Fruit fly (Drosophila melanogaster) whole organism, embryonic: ENCODE results near the gene Tsf1.
A peak's percentile ranks its signal among the peaks of the same experiment; 100 is the strongest.

Experiments used
- Abd-B ChIP-seq: fragments of 200-800 bp; sonication (Bioruptor generic); optimal IDR thresholded peaks from 2 replicates; lab custom pipeline; 2018; ENCODE audit warnings: missing biosample characterization, mild to moderate bottlenecking, missing genetic modification characterization, moderate library complexity
- Atf3 ChIP-seq: fragments of 200-800 bp; sonication (Bioruptor generic); optimal IDR thresholded peaks from 3 replicates; lab custom pipeline; 2016; ENCODE audit warnings: missing biosample characterization, missing genetic modification characterization
- B-H2 ChIP-seq: fragments of 200-800 bp; sonication (Bioruptor generic); optimal IDR thresholded peaks from 2 replicates; lab custom pipeline; 2018; ENCODE audit warnings: missing biosample characterization, mild to moderate bottlenecking, missing genetic modification characterization
- Bdp1 ChIP-seq: fragments of 200-800 bp; sonication (Bioruptor generic); optimal IDR thresholded peaks from 3 replicates; lab custom pipeline; 2016; ENCODE audit warnings: missing biosample characterization, missing genetic modification characterization
- CG10366 ChIP-seq: fragments of 200-800 bp; sonication (Bioruptor generic); IDR thresholded peaks from 2 replicates; pipeline ENCODE4 v1.3.6; 2022; ENCODE audit warnings: missing biosample characterization, missing genetic modification characterization
- CG10543 ChIP-seq: fragments of 200-800 bp; sonication (Bioruptor generic); optimal IDR thresholded peaks from 3 replicates; lab custom pipeline; 2017; ENCODE audit warnings: missing biosample characterization, mild to moderate bottlenecking, missing genetic modification characterization, moderate library complexity
- CG11085 ChIP-seq: fragments of 200-800 bp; sonication (Bioruptor generic); IDR thresholded peaks from 2 replicates; pipeline ENCODE4 v1.3.6; 2022; ENCODE audit warnings: missing biosample characterization, missing genetic modification characterization
- CG12104 ChIP-seq: fragments of 200-800 bp; sonication (Bioruptor generic); optimal IDR thresholded peaks from 3 replicates; lab custom pipeline; 2016; ENCODE audit warnings: missing biosample characterization, missing genetic modification characterization
- CG12155 ChIP-seq: fragments of 200-800 bp; sonication (Bioruptor generic); optimal IDR thresholded peaks from 3 replicates; lab custom pipeline; 2016; ENCODE audit warnings: missing biosample characterization, missing genetic modification characterization
- CG12659 ChIP-seq: fragments of 200-800 bp; sonication (Bioruptor generic); optimal IDR thresholded peaks from 3 replicates; lab custom pipeline; 2017; ENCODE audit warnings: mild to moderate bottlenecking, missing biosample characterization, missing genetic modification reagents, missing genetic modification characterization
- CG12744 ChIP-seq: fragments of 200-800 bp; sonication (Bioruptor generic); optimal IDR thresholded peaks from 2 replicates; lab custom pipeline; 2016; ENCODE audit warnings: missing biosample characterization, missing genetic modification characterization
- CG14710 ChIP-seq: fragments of 200-800 bp; sonication (Bioruptor generic); optimal IDR thresholded peaks from 3 replicates; lab custom pipeline; 2019; ENCODE audit warnings: missing biosample characterization, mild to moderate bottlenecking, missing genetic modification characterization, moderate library complexity
- CG15601 ChIP-seq: fragments of 200-800 bp; sonication (Bioruptor generic); optimal IDR thresholded peaks from 3 replicates; lab custom pipeline; 2019; ENCODE audit warnings: missing biosample characterization, mild to moderate bottlenecking, missing genetic modification characterization, moderate library complexity
- CG1603 ChIP-seq: fragments of 200-800 bp; sonication (Bioruptor generic); optimal IDR thresholded peaks from 2 replicates; lab custom pipeline; 2019; ENCODE audit warnings: missing biosample characterization, mild to moderate bottlenecking, missing genetic modification characterization, moderate library complexity
- CG16863 ChIP-seq: fragments of 200-800 bp; sonication (Bioruptor generic); optimal IDR thresholded peaks from 3 replicates; lab custom pipeline; 2016; ENCODE audit warnings: missing biosample characterization, missing genetic modification characterization
- CG30020 ChIP-seq: fragments of 200-800 bp; optimal IDR thresholded peaks from 2 replicates; lab custom pipeline; 2019; ENCODE audit warnings: missing biosample characterization, mild to moderate bottlenecking, missing genetic modification characterization, moderate library complexity
- CG34422 ChIP-seq: fragments of 200-800 bp; sonication (Bioruptor generic); IDR thresholded peaks from 3 replicates; pipeline ENCODE4 v1.3.6; 2022; ENCODE audit warnings: missing biosample characterization, missing genetic modification characterization
- CG3847 ChIP-seq: fragments of 200-800 bp; sonication (Bioruptor generic); IDR thresholded peaks from 2 replicates; pipeline ENCODE4 v1.3.6; 2022; ENCODE audit warnings: missing biosample characterization, missing genetic modification characterization
- CG4282 ChIP-seq: fragments of 200-800 bp; sonication (Bioruptor generic); optimal IDR thresholded peaks from 2 replicates; lab custom pipeline; 2016; ENCODE audit warnings: missing biosample characterization, missing genetic modification characterization
- CG7786 ChIP-seq: fragments of 200-800 bp; sonication (Bioruptor generic); optimal IDR thresholded peaks from 2 replicates; lab custom pipeline; 2016; ENCODE audit warnings: missing biosample characterization, missing genetic modification characterization
- CG7928 ChIP-seq: fragments of 200-800 bp; sonication (Bioruptor generic); optimal IDR thresholded peaks from 2 replicates; lab custom pipeline; 2017; ENCODE audit warnings: missing biosample characterization, mild to moderate bottlenecking, missing genetic modification characterization
- CG8765 ChIP-seq: fragments of 200-800 bp; sonication (Bioruptor generic); IDR thresholded peaks from 2 replicates; pipeline ENCODE4 v1.3.6; 2022; ENCODE audit warnings: missing biosample characterization, missing genetic modification characterization
- D19A ChIP-seq: fragments of 200-800 bp; optimal IDR thresholded peaks from 3 replicates; lab custom pipeline; 2019; ENCODE audit warnings: missing biosample characterization, mild to moderate bottlenecking, missing genetic modification characterization, moderate library complexity
- Doc3 ChIP-seq: fragments of 200-800 bp; sonication (Bioruptor generic); IDR thresholded peaks from 3 replicates; pipeline ENCODE4 v1.3.6; 2022; ENCODE audit warnings: missing biosample characterization, missing genetic modification characterization; ENCODE audit not compliant: partially characterized antibody
- Dp ChIP-seq: fragments of 200-800 bp; sonication (Bioruptor generic); optimal IDR thresholded peaks from 2 replicates; lab custom pipeline; 2018; ENCODE audit warnings: missing biosample characterization, mild to moderate bottlenecking, missing genetic modification characterization, moderate library complexity
- Drgx ChIP-seq: fragments of 200-800 bp; sonication (Bioruptor generic); IDR thresholded peaks from 2 replicates; pipeline ENCODE4 v1.3.6; 2022; ENCODE audit warnings: missing biosample characterization, missing genetic modification characterization
- Eip74EF ChIP-seq, 2 experiments: fragments of 200-800 bp in 1 of 2; fragments of >200 bp in 1 of 2; sonication (Bioruptor generic) in 1 of 2; optimal IDR thresholded peaks; 2 replicates each; lab custom pipeline; 2017 to 2019; ENCODE audit warnings: missing biosample characterization in 2 of 2, missing genetic modification characterization in 2 of 2, mild to moderate bottlenecking in 1 of 2, moderate library complexity in 1 of 2
- Elba2 ChIP-seq: fragments of 200-800 bp; sonication (Bioruptor generic); optimal IDR thresholded peaks from 3 replicates; lab custom pipeline; 2016; ENCODE audit warnings: missing biosample characterization, missing genetic modification characterization
- Ets97D ChIP-seq: fragments of 200-800 bp; sonication (Bioruptor generic); optimal IDR thresholded peaks from 3 replicates; lab custom pipeline; 2016; ENCODE audit warnings: missing biosample characterization, missing genetic modification characterization
- HmgD ChIP-seq: fragments of 200-800 bp; sonication (Bioruptor generic); optimal IDR thresholded peaks from 3 replicates; lab custom pipeline; 2016; ENCODE audit warnings: missing biosample characterization, missing genetic modification characterization
- MBD-R2 ChIP-seq: fragments of 200-800 bp; sonication (Bioruptor generic); IDR thresholded peaks from 2 replicates; pipeline ENCODE4 v1.3.6; 2022; ENCODE audit warnings: missing biosample characterization, missing genetic modification characterization
- NC2α ChIP-seq: fragments of 200-800 bp; sonication (Bioruptor generic); optimal IDR thresholded peaks from 2 replicates; lab custom pipeline; 2016; ENCODE audit warnings: missing biosample characterization, missing genetic modification characterization
- Neu2 ChIP-seq: fragments of 200-800 bp; sonication (Bioruptor generic); optimal IDR thresholded peaks from 3 replicates; lab custom pipeline; 2016; ENCODE audit warnings: missing biosample characterization, missing genetic modification characterization, borderline replicate concordance
- NfI ChIP-seq: fragments of 200-800 bp; sonication (Bioruptor generic); optimal IDR thresholded peaks from 3 replicates; lab custom pipeline; 2018; ENCODE audit warnings: missing biosample characterization, mild to moderate bottlenecking, missing genetic modification characterization, moderate library complexity
- Scr ChIP-seq: fragments of 200-800 bp; sonication (Bioruptor generic); IDR thresholded peaks from 2 replicates; pipeline ENCODE4 v1.3.6; 2022; ENCODE audit warnings: missing biosample characterization, missing genetic modification characterization; ENCODE audit not compliant: partially characterized antibody
- Sry-β ChIP-seq: fragments of 200-800 bp; sonication (Bioruptor generic); optimal IDR thresholded peaks from 2 replicates; lab custom pipeline; 2018; ENCODE audit warnings: missing biosample characterization, mild to moderate bottlenecking, missing genetic modification characterization, moderate library complexity
- Xbp1 ChIP-seq: fragments of 200-800 bp; sonication (Bioruptor generic); optimal IDR thresholded peaks from 3 replicates; lab custom pipeline; 2016; ENCODE audit warnings: missing biosample characterization, mild to moderate bottlenecking, missing genetic modification characterization
- aop ChIP-seq: fragments of 200-800 bp; sonication (Bioruptor generic); IDR thresholded peaks from 2 replicates; pipeline ENCODE4 v1.3.6; 2022; ENCODE audit warnings: missing biosample characterization, missing genetic modification characterization
- dmrt11E ChIP-seq: fragments of 200-800 bp; sonication (Bioruptor generic); optimal IDR thresholded peaks from 3 replicates; lab custom pipeline; 2018; ENCODE audit warnings: missing biosample characterization, mild to moderate bottlenecking, missing genetic modification characterization, moderate library complexity
- dmrt99B ChIP-seq: fragments of 200-800 bp; sonication (Bioruptor generic); optimal IDR thresholded peaks from 2 replicates; lab custom pipeline; 2018; ENCODE audit warnings: missing biosample characterization, mild to moderate bottlenecking, missing genetic modification characterization, moderate library complexity
- gem ChIP-seq: fragments of 200-800 bp; sonication (Bioruptor generic); optimal IDR thresholded peaks from 2 replicates; lab custom pipeline; 2019; ENCODE audit warnings: missing biosample characterization, mild to moderate bottlenecking, missing genetic modification characterization, moderate library complexity
- her ChIP-seq: fragments of 200-800 bp; sonication (Bioruptor generic); optimal IDR thresholded peaks from 2 replicates; lab custom pipeline; 2016; ENCODE audit warnings: missing biosample characterization, missing genetic modification characterization
- hkb ChIP-seq, 2 experiments: fragments of 200-800 bp in 1 of 2; fragments of >200 bp in 1 of 2; sonication (Bioruptor generic) in 1 of 2; IDR thresholded peaks in 1 of 2; optimal IDR thresholded peaks in 1 of 2; 2 replicates each; pipeline versions ENCODE4 v1.3.6 to Lab custom; 2017 to 2022; ENCODE audit warnings: missing biosample characterization in 1 of 2, missing genetic modification characterization in 1 of 2
- jing ChIP-seq: fragments of 200-800 bp; sonication (Bioruptor generic); optimal IDR thresholded peaks from 2 replicates; lab custom pipeline; 2018; ENCODE audit warnings: missing biosample characterization, mild to moderate bottlenecking, missing genetic modification characterization
- lola ChIP-seq, 3 experiments: fragments of >200 bp in 2 of 3; fragments of 200-800 bp in 1 of 3; sonication (Bioruptor generic) in 1 of 3; optimal IDR thresholded peaks; 2 replicates each; lab custom pipeline; 2017 to 2019; ENCODE audit warnings: missing biosample characterization in 3 of 3, missing genetic modification characterization in 3 of 3, mild to moderate bottlenecking in 1 of 3, moderate library complexity in 1 of 3
- mirr ChIP-seq: fragments of 200-800 bp; sonication (Bioruptor generic); optimal IDR thresholded peaks from 3 replicates; lab custom pipeline; 2018; ENCODE audit warnings: missing biosample characterization, mild to moderate bottlenecking, missing genetic modification characterization
- p53 ChIP-seq: fragments of 200-800 bp; sonication (Bioruptor generic); optimal IDR thresholded peaks from 2 replicates; lab custom pipeline; 2016; ENCODE audit warnings: missing biosample characterization, missing genetic modification characterization
- pb ChIP-seq: fragments of 200-800 bp; sonication (Bioruptor generic); optimal IDR thresholded peaks from 3 replicates; lab custom pipeline; 2016; ENCODE audit warnings: missing biosample characterization, missing genetic modification characterization
- repo ChIP-seq: fragments of 200-800 bp; sonication (Bioruptor generic); optimal IDR thresholded peaks from 2 replicates; lab custom pipeline; 2016; ENCODE audit warnings: missing biosample characterization, missing genetic modification characterization
- rib ChIP-seq: fragments of 200-800 bp; sonication (Bioruptor generic); IDR thresholded peaks from 2 replicates; pipeline ENCODE4 v1.3.6; 2022; ENCODE audit warnings: missing biosample characterization, missing genetic modification characterization
- vfl ChIP-seq: fragments of 200-800 bp; sonication (Bioruptor generic); optimal IDR thresholded peaks from 2 replicates; lab custom pipeline; 2016; ENCODE audit warnings: missing biosample characterization, missing genetic modification characterization

Tsf1 gene

dm6 chrX:18385056-18385455 is 1.8 kb upstream of the Tsf1 start, which contains the start of gene betaCOP (continued):
- TF ChIP-seq CG4282 (GFP tag; lab: Kevin White, UChicago) (no peak), Drgx (no peak), NC2α (GFP tag; lab: Kevin White, UChicago) (no peak), CG7786 (GFP tag; lab: Kevin White, UChicago) (no peak), lola (GFP tag; optimal IDR thresholded peaks at IDR 0.05; lab: Kevin White, UChicago) (no peak), hkb (optimal IDR thresholded peaks at IDR 0.05; lab: Kevin White, UChicago) (peak; percentile 51), hkb (GFP tag; IDR thresholded peaks at IDR 0.05; lab: Robert Waterston, UW) (no peak), CG7928 (peak; percentile 92), repo (GFP tag; lab: Kevin White, UChicago) (no peak), CG12744 (GFP tag; lab: Kevin White, UChicago) (no peak), D19A (tag; lab: Kevin White, UChicago) (no peak), CG12659 (peak; percentile 13), dmrt99B (tag; lab: Kevin White, UChicago) (no peak), CG30020 (tag; lab: Kevin White, UChicago) (no peak), CG14710 (peak; percentile 56), CG34422 (0 out of 3 replicates have a peak, but pooled peaks have one; percentile 45), CG15601 (tag; lab: Kevin White, UChicago) (no peak), dmrt11E (tag; lab: Kevin White, UChicago) (no peak), CG3847 (GFP tag; lab: Robert Waterston, UW) (peak; percentile 45), CG8765 (no peak), Xbp1 (GFP tag; lab: Kevin White, UChicago) (peak; percentile 45), CG16863 (GFP tag; lab: Kevin White, UChicago) (no peak), MBD-R2 (GFP tag; lab: Robert Waterston, UW) (peak; percentile 68), CG1603 (tag; lab: Kevin White, UChicago) (no peak), Doc3 (GFP tag; lab: Robert Waterston, UW) (no peak), Scr (GFP tag; lab: Robert Waterston, UW) (no peak), vfl (GFP tag; lab: Kevin White, UChicago) (no peak), Sry-β (GFP tag; lab: Kevin White, UChicago) (no peak), p53 (no peak), Atf3 (GFP tag; lab: Kevin White, UChicago) (no peak), B-H2 (GFP tag; lab: Kevin White, UChicago) (no peak), CG12155 (no peak), CG10543 (GFP tag; lab: Kevin White, UChicago) (no peak), Dp (peak; percentile 96), aop (GFP tag; lab: Robert Waterston, UW) (no peak), Eip74EF (GFP tag; optimal IDR thresholded peaks at IDR 0.05; lab: Kevin White, UChicago) (no peak), gem (tag; lab: Kevin White, UChicago) (no peak), rib (GFP tag; lab: Robert Waterston, UW) (no peak), her (no peak), HmgD (GFP tag; lab: Kevin White, UChicago) (peak; percentile 58), mirr (GFP tag; lab: Kevin White, UChicago) (no peak), Bdp1 (GFP tag; lab: Kevin White, UChicago) (no peak), jing (no peak), Ets97D (peak; percentile 68), CG11085 (GFP tag; lab: Robert Waterston, UW) (no peak), Elba2 (GFP tag; lab: Kevin White, UChicago) (peak; percentile 88), NfI (GFP tag; lab: Kevin White, UChicago) (no peak), Abd-B (GFP tag; lab: Kevin White, UChicago) (no peak), CG10366 (GFP tag; lab: Robert Waterston, UW) (no peak), pb (no peak), Neu2 (GFP tag; lab: Kevin White, UChicago) (no peak), CG12104 (no peak)
